Fruit fly (Drosophila melanogaster) whole organism, embryonic: ENCODE measurements around the gene iav.

Experiments
- Atf3 ChIP-seq: fragments of 200-800 bp; sonication (Bioruptor generic); optimal IDR thresholded peaks from 3 replicates; lab custom pipeline; 2016; ENCODE audit warnings: missing biosample characterization, missing genetic modification characterization
- CG10321 ChIP-seq: fragments of 200-800 bp; sonication (Bioruptor generic); IDR thresholded peaks from 2 replicates; pipeline ENCODE4 v1.3.6; 2022; ENCODE audit warnings: missing biosample characterization, missing genetic modification characterization
- CG11093 ChIP-seq: fragments of 200-800 bp; sonication (Bioruptor generic); IDR thresholded peaks from 3 replicates; pipeline ENCODE4 v1.3.6; 2022; ENCODE audit warnings: missing biosample characterization, missing genetic modification characterization
- CG12104 ChIP-seq: fragments of 200-800 bp; sonication (Bioruptor generic); optimal IDR thresholded peaks from 3 replicates; lab custom pipeline; 2016; ENCODE audit warnings: missing biosample characterization, missing genetic modification characterization
- CG12219 ChIP-seq: fragments of 200-800 bp; sonication (Bioruptor generic); optimal IDR thresholded peaks from 3 replicates; lab custom pipeline; 2018; ENCODE audit warnings: missing biosample characterization, mild to moderate bottlenecking, missing genetic modification characterization
- CG15073 ChIP-seq: fragments of 200-800 bp; sonication (Bioruptor generic); optimal IDR thresholded peaks from 2 replicates; lab custom pipeline; 2016; ENCODE audit warnings: missing biosample characterization, missing genetic modification characterization
- CG16863 ChIP-seq: fragments of 200-800 bp; sonication (Bioruptor generic); optimal IDR thresholded peaks from 3 replicates; lab custom pipeline; 2016; ENCODE audit warnings: missing biosample characterization, missing genetic modification characterization
- CG17328 ChIP-seq: fragments of 200-800 bp; sonication (Bioruptor generic); IDR thresholded peaks from 2 replicates; pipeline ENCODE4 v1.3.6; 2022; ENCODE audit warnings: missing biosample characterization, missing genetic modification characterization
- CG17802 ChIP-seq: fragments of 200-800 bp; sonication (Bioruptor generic); optimal IDR thresholded peaks from 2 replicates; lab custom pipeline; 2018; ENCODE audit warnings: missing biosample characterization, mild to moderate bottlenecking, missing genetic modification characterization, moderate library complexity
- CG1792 ChIP-seq: fragments of 200-800 bp; sonication (Bioruptor generic); optimal IDR thresholded peaks from 2 replicates; lab custom pipeline; 2016; ENCODE audit warnings: missing biosample characterization, missing genetic modification characterization
- CG18476 ChIP-seq: fragments of 200-800 bp; sonication (Bioruptor generic); optimal IDR thresholded peaks from 2 replicates; lab custom pipeline; 2016; ENCODE audit warnings: missing biosample characterization, mild to moderate bottlenecking, missing genetic modification characterization
- CG30020 ChIP-seq: fragments of 200-800 bp; optimal IDR thresholded peaks from 2 replicates; lab custom pipeline; 2019; ENCODE audit warnings: missing biosample characterization, mild to moderate bottlenecking, missing genetic modification characterization, moderate library complexity
- CG4404 ChIP-seq: fragments of 200-800 bp; sonication (Bioruptor generic); IDR thresholded peaks from 2 replicates; pipeline ENCODE4 v1.3.6; 2022; ENCODE audit warnings: missing biosample characterization, missing genetic modification characterization
- CG5180 ChIP-seq: fragments of 200-800 bp; sonication (Bioruptor generic); optimal IDR thresholded peaks from 3 replicates; lab custom pipeline; 2017; ENCODE audit warnings: missing biosample characterization, missing genetic modification characterization, mild to moderate bottlenecking, moderate library complexity, missing genetic modification reagents
- CG6791 ChIP-seq: fragments of 200-800 bp; sonication (Bioruptor generic); IDR thresholded peaks from 3 replicates; pipeline ENCODE4 v1.3.6; 2022; ENCODE audit warnings: missing biosample characterization, missing genetic modification characterization; ENCODE audit not compliant: partially characterized antibody
- CG7963 ChIP-seq: fragments of 200-800 bp; sonication (Bioruptor generic); IDR thresholded peaks from 3 replicates; pipeline ENCODE4 v1.3.6; 2022; ENCODE audit warnings: missing biosample characterization, missing genetic modification characterization; ENCODE audit not compliant: partially characterized antibody
- CG9215 ChIP-seq: fragments of 200-800 bp; sonication (Bioruptor generic); IDR thresholded peaks from 2 replicates; pipeline ENCODE4 v1.3.6; 2022; ENCODE audit warnings: missing biosample characterization, missing genetic modification characterization
- CG9437 ChIP-seq: fragments of 200-800 bp; sonication (Bioruptor generic); optimal IDR thresholded peaks from 2 replicates; lab custom pipeline; 2018; ENCODE audit warnings: missing biosample characterization, mild to moderate bottlenecking, missing genetic modification characterization
- CG9727 ChIP-seq: fragments of 200-800 bp; sonication (Bioruptor generic); optimal IDR thresholded peaks from 3 replicates; lab custom pipeline; 2017; ENCODE audit warnings: missing biosample characterization, mild to moderate bottlenecking, missing genetic modification characterization
- Dad ChIP-seq: fragments of 200-800 bp; sonication (Bioruptor generic); optimal IDR thresholded peaks from 3 replicates; lab custom pipeline; 2016; ENCODE audit warnings: missing biosample characterization, missing genetic modification characterization
- Dll ChIP-seq: fragments of 200-800 bp; sonication (Bioruptor generic); IDR thresholded peaks from 4 replicates; pipeline ENCODE4 v1.3.6; 2022; ENCODE audit warnings: missing biosample characterization, missing genetic modification characterization; ENCODE audit not compliant: partially characterized antibody
- Eip74EF ChIP-seq, 2 experiments: fragments of 200-800 bp in 1 of 2; fragments of >200 bp in 1 of 2; sonication (Bioruptor generic) in 1 of 2; optimal IDR thresholded peaks; 2 replicates each; lab custom pipeline; 2017 to 2019; ENCODE audit warnings: missing biosample characterization in 2 of 2, missing genetic modification characterization in 2 of 2, mild to moderate bottlenecking in 1 of 2, moderate library complexity in 1 of 2
- Fer1 ChIP-seq: fragments of 200-800 bp; sonication (Bioruptor generic); optimal IDR thresholded peaks from 2 replicates; lab custom pipeline; 2017; ENCODE audit warnings: missing biosample characterization, mild to moderate bottlenecking, missing genetic modification characterization
- Kr ChIP-seq: fragments of 200-800 bp; sonication (Bioruptor generic); optimal IDR thresholded peaks from 2 replicates; lab custom pipeline; 2017; ENCODE audit warnings: missing biosample characterization, mild to moderate bottlenecking, missing genetic modification characterization
- MESR4 ChIP-seq: fragments of 200-800 bp; sonication (Bioruptor generic); optimal IDR thresholded peaks from 2 replicates; lab custom pipeline; 2018; ENCODE audit warnings: missing biosample characterization, mild to moderate bottlenecking, missing genetic modification characterization, moderate library complexity
- Med ChIP-seq: fragments of 200-800 bp; sonication (Bioruptor generic); peaks from one replicate; lab custom pipeline; 2016; ENCODE audit warnings: missing biosample characterization, missing genetic modification characterization, mild to moderate bottlenecking, inconsistent platforms, moderate library complexity
- NC2β ChIP-seq: fragments of 200-800 bp; sonication (Bioruptor generic); optimal IDR thresholded peaks from 2 replicates; lab custom pipeline; 2016; ENCODE audit warnings: missing biosample characterization, missing genetic modification characterization
- PHDP ChIP-seq: fragments of 200-800 bp; sonication (Bioruptor generic); optimal IDR thresholded peaks from 3 replicates; lab custom pipeline; 2018; ENCODE audit warnings: missing biosample characterization, mild to moderate bottlenecking, missing genetic modification characterization, moderate library complexity
- Poxn ChIP-seq: fragments of 200-800 bp; sonication (Bioruptor generic); IDR thresholded peaks from 2 replicates; pipeline ENCODE4 v1.3.6; 2022; ENCODE audit warnings: missing biosample characterization, missing genetic modification characterization
- Xbp1 ChIP-seq: fragments of 200-800 bp; sonication (Bioruptor generic); optimal IDR thresholded peaks from 3 replicates; lab custom pipeline; 2016; ENCODE audit warnings: missing biosample characterization, mild to moderate bottlenecking, missing genetic modification characterization
- abd-A ChIP-seq: fragments of 200-800 bp; sonication (Bioruptor generic); optimal IDR thresholded peaks from 3 replicates; lab custom pipeline; 2019; ENCODE audit warnings: missing biosample characterization, mild to moderate bottlenecking, missing genetic modification characterization, moderate library complexity
- az2 ChIP-seq: fragments of 200-800 bp; sonication (Bioruptor generic); optimal IDR thresholded peaks from 3 replicates; lab custom pipeline; 2016; ENCODE audit warnings: missing biosample characterization, missing genetic modification characterization
- bab2 ChIP-seq: fragments of 200-800 bp; sonication (Bioruptor generic); optimal IDR thresholded peaks from 2 replicates; lab custom pipeline; 2016; ENCODE audit warnings: missing biosample characterization, missing genetic modification characterization
- bigmax ChIP-seq: fragments of 200-800 bp; sonication (Bioruptor generic); optimal IDR thresholded peaks from 2 replicates; lab custom pipeline; 2018; ENCODE audit warnings: missing biosample characterization, mild to moderate bottlenecking, missing genetic modification characterization
- cato ChIP-seq: fragments of 200-800 bp; sonication (Bioruptor generic); optimal IDR thresholded peaks from 2 replicates; lab custom pipeline; 2016; ENCODE audit warnings: missing biosample characterization, missing genetic modification characterization, borderline replicate concordance
- cwo ChIP-seq: fragments of 200-800 bp; sonication (Bioruptor generic); optimal IDR thresholded peaks from 3 replicates; lab custom pipeline; 2017; ENCODE audit warnings: missing biosample characterization, missing genetic modification characterization, mild to moderate bottlenecking, moderate library complexity, missing genetic modification reagents
- dati ChIP-seq: fragments of 200-800 bp; sonication (Bioruptor generic); IDR thresholded peaks from 2 replicates; pipeline ENCODE4 v1.3.6; 2022; ENCODE audit warnings: missing biosample characterization, missing genetic modification characterization
- dysf ChIP-seq: fragments of 200-800 bp; sonication (Bioruptor generic); IDR thresholded peaks from 3 replicates; pipeline ENCODE4 v1.3.6; 2022; ENCODE audit warnings: missing biosample characterization, missing genetic modification characterization
- emc ChIP-seq: fragments of 200-800 bp; sonication (Bioruptor generic); optimal IDR thresholded peaks from 2 replicates; lab custom pipeline; 2016; ENCODE audit warnings: missing biosample characterization, missing genetic modification characterization
- ham ChIP-seq: fragments of 200-800 bp; sonication (Bioruptor generic); IDR thresholded peaks from 2 replicates; pipeline ENCODE4 v1.3.6; 2022; ENCODE audit warnings: missing biosample characterization, missing genetic modification characterization
- ind ChIP-seq: fragments of 200-800 bp; sonication (Bioruptor generic); optimal IDR thresholded peaks from 3 replicates; lab custom pipeline; 2016; ENCODE audit warnings: missing biosample characterization, missing genetic modification characterization
- kay ChIP-seq: fragments of 200-800 bp; sonication (Bioruptor generic); optimal IDR thresholded peaks from 2 replicates; lab custom pipeline; 2016; ENCODE audit warnings: missing biosample characterization, missing genetic modification characterization
- kni ChIP-seq: fragments of 200-800 bp; sonication (Bioruptor generic); optimal IDR thresholded peaks from 3 replicates; lab custom pipeline; 2017; ENCODE audit warnings: mild to moderate bottlenecking, missing biosample characterization, missing genetic modification reagents, missing genetic modification characterization
- lbe ChIP-seq: fragments of 200-800 bp; sonication (Bioruptor generic); optimal IDR thresholded peaks from 2 replicates; lab custom pipeline; 2016; ENCODE audit warnings: missing biosample characterization, mild to moderate bottlenecking, missing genetic modification characterization
- oc ChIP-seq: fragments of 200-800 bp; sonication (Bioruptor generic); optimal IDR thresholded peaks from 2 replicates; lab custom pipeline; 2018; ENCODE audit warnings: missing biosample characterization, mild to moderate bottlenecking, missing genetic modification characterization, moderate library complexity
- pb ChIP-seq: fragments of 200-800 bp; sonication (Bioruptor generic); optimal IDR thresholded peaks from 3 replicates; lab custom pipeline; 2016; ENCODE audit warnings: missing biosample characterization, missing genetic modification characterization
- prd ChIP-seq, 3 experiments: fragments of >200 bp in 2 of 3; fragments of 200-800 bp in 1 of 3; sonication (Bioruptor generic) in 1 of 3; optimal IDR thresholded peaks in 2 of 3; IDR thresholded peaks in 1 of 3; 2 replicates in 2 of 3; 3 replicates in 1 of 3; pipeline versions ENCODE4 v1.3.6 to Lab custom; 2017 to 2022; ENCODE audit warnings: missing biosample characterization in 1 of 3, missing genetic modification characterization in 1 of 3
- ranshi ChIP-seq: fragments of 200-800 bp; sonication (Bioruptor generic); IDR thresholded peaks from 2 replicates; pipeline ENCODE4 v1.3.6; 2022; ENCODE audit warnings: missing biosample characterization, missing genetic modification characterization
- slp2 ChIP-seq: fragments of 200-800 bp; sonication (Bioruptor generic); optimal IDR thresholded peaks from 2 replicates; lab custom pipeline; 2016; ENCODE audit warnings: missing biosample characterization, missing genetic modification characterization
- stc ChIP-seq: fragments of 200-800 bp; sonication (Bioruptor generic); IDR thresholded peaks from 2 replicates; pipeline ENCODE4 v1.3.6; 2022; ENCODE audit warnings: missing biosample characterization, missing genetic modification characterization
- zf30C ChIP-seq: fragments of 200-800 bp; sonication (Bioruptor generic); optimal IDR thresholded peaks from 3 replicates; lab custom pipeline; 2018; ENCODE audit warnings: missing biosample characterization, mild to moderate bottlenecking, missing genetic modification characterization

Gene iav

dm6 chrX:6820703-6821102 is 6.9 kb downstream of the iav start, which contains the start of the genes Nf-YC and xit (continued):
- TF ChIP-seq CG17328 (GFP tag; lab: Robert Waterston, UW) (no peak), prd (optimal IDR thresholded peaks at IDR 0.05; lab: Kevin White, UChicago) (no peak), prd (GFP tag; IDR thresholded peaks at IDR 0.05; lab: Robert Waterston, UW) (0 out of 3 replicates have a peak, but pooled peaks have one; percentile 17), CG1792 (no peak), bab2 (GFP tag; lab: Kevin White, UChicago) (no peak), Atf3 (GFP tag; lab: Kevin White, UChicago) (no peak), CG30020 (tag; lab: Kevin White, UChicago) (peak; percentile 64), CG17802 (peak; percentile 92), CG18476 (no peak), CG6791 (GFP tag; lab: Robert Waterston, UW) (0 out of 3 replicates have a peak, but pooled peaks have one; percentile 62), cato (GFP tag; lab: Kevin White, UChicago) (no peak), pb (GFP tag; lab: Kevin White, UChicago) (no peak), CG15073 (GFP tag; lab: Kevin White, UChicago) (no peak), CG16863 (no peak), slp2 (GFP tag; lab: Kevin White, UChicago) (no peak), CG7963 (0 out of 3 replicates have a peak, but pooled peaks have one; percentile 22), kni (GFP tag; lab: Kevin White, UChicago) (no peak), CG5180 (GFP tag; lab: Kevin White, UChicago) (no peak), Eip74EF (GFP tag; optimal IDR thresholded peaks at IDR 0.05; lab: Kevin White, UChicago) (no peak), oc (no peak), CG11093 (GFP tag; lab: Robert Waterston, UW) (no peak), ranshi (GFP tag; lab: Robert Waterston, UW) (no peak), NC2β (peak; percentile 14), abd-A (tag; lab: Kevin White, UChicago) (no peak), CG9215 (GFP tag; lab: Robert Waterston, UW) (no peak), ham (GFP tag; lab: Robert Waterston, UW) (no peak), az2 (GFP tag; lab: Kevin White, UChicago) (no peak), dati (no peak), PHDP (tag; lab: Kevin White, UChicago) (no peak), CG9727 (GFP tag; lab: Kevin White, UChicago) (no peak), CG12104 (GFP tag; lab: Kevin White, UChicago) (no peak), dysf (no peak), Dll (GFP tag; lab: Robert Waterston, UW) (peak; percentile 32; the same call in 1 of the 4 replicates), ind (no peak), Xbp1 (GFP tag; lab: Kevin White, UChicago) (no peak), CG4404 (GFP tag; lab: Robert Waterston, UW) (no peak), Fer1 (GFP tag; lab: Kevin White, UChicago) (no peak), zf30C (GFP tag; lab: Kevin White, UChicago) (no peak), cwo (GFP tag; lab: Kevin White, UChicago) (no peak), Med (GFP tag; lab: Kevin White, UChicago) (peak; percentile 84), lbe (no peak), MESR4 (peak; percentile 89), stc (GFP tag; lab: Robert Waterston, UW) (no peak), kay (GFP tag; lab: Kevin White, UChicago) (no peak), Dad (no peak), Poxn (no peak), Kr (GFP tag; lab: Kevin White, UChicago) (no peak), CG10321 (GFP tag; lab: Robert Waterston, UW) (no peak), emc (no peak), bigmax (GFP tag; lab: Kevin White, UChicago) (no peak), CG12219 (GFP tag; lab: Kevin White, UChicago) (no peak), CG9437 (no peak)
